Worm (Caenorhabditis elegans) whole organism, L2 larva: Measurements from ENCODE around the gene dod-6.

Experiments
- aly-2 ChIP-seq: fragments of 150-350 bp; optimal IDR thresholded peaks from 2 replicates; lab custom pipeline; 2014; ENCODE audit warnings: missing biosample characterization, missing genetic modification characterization
- egl-27 ChIP-seq: sonication (generic microtip); optimal IDR thresholded peaks from 3 replicates; lab custom pipeline; 2017; ENCODE audit warnings: missing biosample characterization, missing genetic modification reagents, missing genetic modification characterization
- nhr-129 ChIP-seq: fragments of 150-350 bp; optimal IDR thresholded peaks from 2 replicates; lab custom pipeline; 2014; ENCODE audit warnings: missing biosample characterization, missing genetic modification characterization
- peb-1 ChIP-seq: fragments of 150-350 bp; optimal IDR thresholded peaks from 2 replicates; lab custom pipeline; 2014; ENCODE audit warnings: missing biosample characterization, missing genetic modification characterization
- ztf-1 ChIP-seq: fragments of 200-800 bp; sonication (Bioruptor generic); conservative IDR thresholded peaks from 2 replicates; pipeline ENCODE4 v1.3.6; 2022; ENCODE audit warnings: missing genetic modification characterization, missing compliant biosample characterization

dod-6 gene

ce11 chrIII:10241332-10241829 lies 43.9 kb downstream of the dod-6 start:
- TF ChIP-seq nhr-129 (tag; lab: Kevin White, UChicago) (peak; percentile 13), aly-2 (tag; lab: Kevin White, UChicago) (no peak)
- TF ChIP-seq, all 48 proteins: peak for 1

DNA sequence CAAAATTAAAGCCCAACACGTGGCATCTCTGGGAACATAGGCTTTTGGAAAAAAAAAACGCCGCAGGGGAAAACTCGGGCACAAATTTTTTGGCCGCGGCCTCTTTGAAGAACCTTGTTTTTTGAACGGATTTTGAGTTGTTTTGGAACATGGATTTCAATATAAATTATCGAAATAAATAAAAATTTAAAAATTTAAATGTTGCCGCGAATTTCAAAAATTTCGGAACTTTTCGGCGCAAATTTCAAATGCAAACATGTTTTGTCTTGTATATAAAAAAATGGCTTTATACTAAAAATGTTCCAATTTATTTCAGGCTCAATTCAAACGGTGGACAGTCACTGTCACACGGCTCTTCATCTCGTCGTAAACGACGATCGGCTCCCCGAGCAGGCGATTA lies 46.5 kb downstream of the dod-6 start:
- TF ChIP-seq peb-1 (tag; lab: Kevin White, UChicago), result no peak
- no peak for TF ChIP-seq ztf-1 (GFP tag; lab: Robert Waterston, UW)
- no peak for TF ChIP-seq egl-27 (tag; lab: Kevin White, UChicago)
- TF ChIP-seq, all 48 proteins: peak for 0
